Worm (Caenorhabditis elegans): Measurements from ENCODE around the gene C47A4.3.

C47A4.3 gene

ce11 chrIV:13742244-13742643 is at the start of gene C47A4.3:
C47A4.3 (minus strand) TSS chrIV:13742344.
- TF ChIP-seq ceh-39 (tag; optimal IDR thresholded peaks at IDR 0.05), result no peak
- no peak for TF ChIP-seq mep-1 (tag; optimal IDR thresholded peaks at IDR 0.05)
- no peak for TF ChIP-seq lsy-2 (tag; optimal IDR thresholded peaks at IDR 0.05)
- TF ChIP-seq drap-1 (GFP tag; optimal IDR thresholded peaks at IDR 0.05), result no peak
- TF ChIP-seq snpc-4 (tag; optimal IDR thresholded peaks at IDR 0.05), result no peak
- TF ChIP-seq nhr-76 (tag; optimal IDR thresholded peaks at IDR 0.05), result no peak

ce11 chrIV:13788652-13789051 is 46.5 kb upstream of the C47A4.3 start, which contains the start of the genes sas-6 and Y45F10D.7:
sas-6 (minus strand) TSS chrIV:13788731.
Y45F10D.7 (plus strand) TSS chrIV:13788907.
- peak; percentile 61 for TF ChIP-seq nhr-237 (tag; optimal IDR thresholded peaks at IDR 0.05)
- TF ChIP-seq sptf-1 (tag; optimal IDR thresholded peaks at IDR 0.05), result peak; percentile 67
- peak; percentile 77 for TF ChIP-seq ces-1 (GFP tag; optimal IDR thresholded peaks at IDR 0.05)
- TF ChIP-seq ceh-43 (GFP tag; optimal IDR thresholded peaks at IDR 0.05), result no peak
- no peak for TF ChIP-seq blmp-1 (tag; optimal IDR thresholded peaks at IDR 0.05)
- TF ChIP-seq pha-4 (tag; optimal IDR thresholded peaks at IDR 0.05), result peak; percentile 17
- no peak for TF ChIP-seq lin-13 (tag; optimal IDR thresholded peaks at IDR 0.05)
- peak; percentile 19 for TF ChIP-seq mls-2 (tag; optimal IDR thresholded peaks at IDR 0.05)
- no peak for TF ChIP-seq unc-39 (tag; optimal IDR thresholded peaks at IDR 0.05)
- TF ChIP-seq elt-3 (tag; optimal IDR thresholded peaks at IDR 0.05), result no peak
- TF ChIP-seq tbx-8 (GFP tag; optimal IDR thresholded peaks at IDR 0.05), result no peak
- TF ChIP-seq mep-1 (tag; optimal IDR thresholded peaks at IDR 0.05), result peak; percentile 74
- TF ChIP-seq zip-8 (tag; optimal IDR thresholded peaks at IDR 0.05), result no peak
- TF ChIP-seq M03D4.4 (tag; optimal IDR thresholded peaks at IDR 0.05), result peak; percentile 57
- TF ChIP-seq lsy-2 (tag; optimal IDR thresholded peaks at IDR 0.05), result peak; percentile 99
- TF ChIP-seq hlh-1 (tag; optimal IDR thresholded peaks at IDR 0.05), result peak; percentile 7

- TF ChIP-seq zip-8 (tag; optimal IDR thresholded peaks at IDR 0.05) (no peak), bed-3 (GFP tag; optimal IDR thresholded peaks at IDR 0.05) (no peak), flh-1 (GFP tag; optimal IDR thresholded peaks at IDR 0.05) (no peak), elt-1 (tag; optimal IDR thresholded peaks at IDR 0.05; ENCODE audit: borderline replicate concordance, insufficient read depth) (no peak), ceh-83 (GFP tag; optimal IDR thresholded peaks at IDR 0.05) (no peak), mab-5 (tag; optimal IDR thresholded peaks at IDR 0.05) (no peak), nhr-76 (tag; optimal IDR thresholded peaks at IDR 0.05) (no peak), hlh-1 (tag; optimal IDR thresholded peaks at IDR 0.05) (no peak), M03D4.4 (tag; optimal IDR thresholded peaks at IDR 0.05) (no peak), ces-1 (GFP tag; optimal IDR thresholded peaks at IDR 0.05) (no peak), lin-32 (GFP tag; optimal IDR thresholded peaks at IDR 0.05) (no peak), elt-3 (tag; optimal IDR thresholded peaks at IDR 0.05) (no peak)
These were observed 44.5 kb upstream of the C47A4.3 start, which contains the start of gene icap-1 for ce11 chrIV:13786690-13787089. icap-1 (minus strand) TSS chrIV:13786961.

DNA sequence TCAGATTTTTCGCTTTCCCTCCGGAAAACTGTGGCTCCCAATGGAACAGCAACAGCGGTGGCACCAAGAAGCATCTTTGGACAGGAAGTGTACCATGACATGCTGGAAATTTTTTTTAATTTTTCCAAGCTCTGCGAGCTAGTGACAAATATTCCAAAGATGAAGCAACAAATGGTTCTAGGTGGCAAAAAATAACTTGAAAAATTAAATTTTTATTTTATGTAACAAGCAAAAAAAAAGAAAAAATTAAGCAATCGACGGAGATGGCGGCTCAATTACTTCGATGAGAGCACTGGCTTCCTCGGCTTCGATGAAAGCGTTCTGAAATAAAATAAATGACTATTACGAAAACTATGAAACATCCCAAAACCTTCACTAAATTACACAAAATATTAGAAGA is 43.4 kb upstream of the C47A4.3 start, which contains the start of gene lact-9:
lact-9 (minus strand) TSS at position 101 of the 400 bp plus-strand sequence.
- TF ChIP-seq elt-3 (tag; optimal IDR thresholded peaks at IDR 0.05) (no peak), unc-62 (GFP tag; optimal IDR thresholded peaks at IDR 0.05) (no peak), drap-1 (GFP tag; optimal IDR thresholded peaks at IDR 0.05) (no peak), ceh-83 (GFP tag; optimal IDR thresholded peaks at IDR 0.05) (no peak), unc-120 (tag; optimal IDR thresholded peaks at IDR 0.05; ENCODE audit: poor library complexity, severe bottlenecking) (no peak)

DNA sequence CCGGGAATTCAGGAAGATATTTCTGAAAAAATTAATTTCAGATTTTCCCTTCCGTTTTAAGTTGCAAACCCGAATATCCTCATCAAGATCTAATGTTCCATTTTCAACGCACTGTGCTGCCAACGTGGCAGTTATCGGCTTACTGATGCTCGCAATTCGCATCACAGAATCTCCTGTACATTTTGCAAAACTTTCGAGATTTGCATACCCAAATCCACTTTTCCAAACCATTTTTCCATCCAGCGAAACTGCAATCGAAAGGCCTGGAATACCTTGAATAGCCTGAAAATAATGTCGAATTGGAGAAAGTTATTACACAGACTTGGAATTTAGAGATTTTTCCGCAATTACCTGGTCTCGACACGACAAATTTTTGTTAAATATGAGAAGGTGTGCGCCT is 42.6 kb upstream of the C47A4.3 start:
- TF ChIP-seq lin-13 (tag; optimal IDR thresholded peaks at IDR 0.05) (no peak), sem-2 (GFP tag; optimal IDR thresholded peaks at IDR 0.05) (no peak), mls-2 (tag; optimal IDR thresholded peaks at IDR 0.05) (no peak), ztf-11 (tag; optimal IDR thresholded peaks at IDR 0.05) (no peak), snpc-4 (tag; optimal IDR thresholded peaks at IDR 0.05) (no peak), tbx-8 (GFP tag; optimal IDR thresholded peaks at IDR 0.05) (no peak), ceh-43 (GFP tag; optimal IDR thresholded peaks at IDR 0.05) (no peak), elt-3 (tag; optimal IDR thresholded peaks at IDR 0.05) (no peak), nhr-28 (tag; optimal IDR thresholded peaks at IDR 0.05) (no peak), ceh-39 (tag; optimal IDR thresholded peaks at IDR 0.05) (no peak), unc-62 (GFP tag; optimal IDR thresholded peaks at IDR 0.05) (no peak), bed-3 (GFP tag; optimal IDR thresholded peaks at IDR 0.05) (no peak), lsy-2 (tag; optimal IDR thresholded peaks at IDR 0.05) (no peak), nhr-12 (tag; optimal IDR thresholded peaks at IDR 0.05) (no peak)

Data from whole organism, mixed stage, embryonic.